Worm (Caenorhabditis elegans) whole organism, early embryonic: ENCODE measurements around the gene F44B9.8.

Experiments used
- B0310.2 ChIP-seq: sonication (generic microtip); optimal IDR thresholded peaks from 2 replicates; lab custom pipeline; 2016; ENCODE audit warnings: mild to moderate bottlenecking, missing genetic modification characterization, missing compliant biosample characterization
- F13C5.2 ChIP-seq: sonication (generic microtip); optimal IDR thresholded peaks from 2 replicates; lab custom pipeline; 2017; ENCODE audit warnings: mild to moderate bottlenecking, missing genetic modification characterization, inconsistent platforms, missing compliant biosample characterization
- ama-1 ChIP-seq: fragments of 150-350 bp; optimal IDR thresholded peaks from 2 replicates; lab custom pipeline; 2014
- ets-7 ChIP-seq: sonication (generic microtip); optimal IDR thresholded peaks from 2 replicates; lab custom pipeline; 2016; ENCODE audit warnings: missing genotype, missing genetic modification characterization, missing compliant biosample characterization
- flt-1 ChIP-seq: fragments of 200-800 bp; sonication (Bioruptor generic); IDR thresholded peaks from 2 replicates; pipeline ENCODE4 v1.3.6; 2022; ENCODE audit warnings: missing genetic modification characterization, missing compliant biosample characterization
- hmbx-1 ChIP-seq: sonication (generic microtip); optimal IDR thresholded peaks from 2 replicates; lab custom pipeline; 2016; ENCODE audit warnings: mild to moderate bottlenecking, missing genetic modification characterization, missing compliant biosample characterization
- hmg-4 ChIP-seq: fragments of 200-800 bp; sonication (Bioruptor generic); optimal IDR thresholded peaks from 2 replicates; lab custom pipeline; 2018; ENCODE audit warnings: mild to moderate bottlenecking, missing genetic modification characterization, missing compliant biosample characterization
- tbx-37 ChIP-seq: fragments of 200-800 bp; sonication (Bioruptor generic); conservative IDR thresholded peaks from 2 replicates; pipeline ENCODE4 v1.3.6; 2022; ENCODE audit warnings: missing genetic modification reagents, missing genetic modification characterization, missing compliant biosample characterization

DNA sequence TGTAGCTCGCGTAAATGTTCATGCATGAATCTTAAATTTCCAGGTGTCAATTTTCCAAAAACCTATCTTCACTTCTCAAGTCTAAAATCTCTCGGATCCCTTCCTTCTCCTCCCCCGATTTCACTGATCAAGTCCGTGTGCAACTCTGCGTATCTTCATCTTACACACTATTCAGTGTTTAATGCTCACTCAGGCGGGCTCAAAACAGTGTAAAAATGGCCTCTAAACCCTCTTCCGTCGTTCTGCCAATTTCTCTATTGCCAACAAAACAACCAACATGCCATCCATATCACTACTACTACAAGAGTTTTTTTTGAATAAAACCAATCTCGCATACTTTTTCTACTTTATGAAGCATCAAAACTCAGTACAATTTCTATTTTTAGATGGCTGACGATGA is 7.4 kb downstream of the F44B9.8 start, which contains the start of gene F44B9.2:
- TF ChIP-seq ama-1 (lab: Kevin White, UChicago) (no peak), ets-7 (tag; lab: Kevin White, UChicago) (no peak), hmbx-1 (tag; lab: Kevin White, UChicago) (no peak), hmg-4 (GFP tag; lab: Kevin White, UChicago) (no peak), flt-1 (GFP tag; lab: Robert Waterston, UW) (no peak), F13C5.2 (no peak), B0310.2 (tag; lab: Kevin White, UChicago) (no peak), tbx-37 (GFP tag; lab: Robert Waterston, UW) (no peak)
